Worm (Caenorhabditis elegans) whole organism, young adult: ENCODE measurements around the gene scrm-7.

Source experiments
- B0019.2 ChIP-seq: fragments of 200-800 bp; sonication (Bioruptor generic); conservative IDR thresholded peaks from 2 replicates; pipeline ENCODE4 v1.3.6; 2022; ENCODE audit warnings: missing genetic modification reagents, missing genetic modification characterization, missing compliant biosample characterization
- B0261.1 ChIP-seq: sonication (generic microtip); optimal IDR thresholded peaks from 2 replicates; lab custom pipeline; 2016; ENCODE audit warnings: mild to moderate bottlenecking, missing genetic modification characterization, moderate library complexity, missing compliant biosample characterization
- B0336.3 ChIP-seq: fragments of 200-800 bp; sonication (Bioruptor generic); IDR thresholded peaks from 2 replicates; pipeline ENCODE4 v1.3.6; 2022; ENCODE audit warnings: missing genetic modification characterization, missing compliant biosample characterization
- F22D6.2 ChIP-seq: sonication (generic microtip); optimal IDR thresholded peaks from 2 replicates; lab custom pipeline; 2016; ENCODE audit warnings: mild to moderate bottlenecking, missing genetic modification characterization, missing compliant biosample characterization
- F23B12.7 ChIP-seq: sonication (generic microtip); optimal IDR thresholded peaks from 2 replicates; lab custom pipeline; 2017; ENCODE audit warnings: missing genetic modification characterization, mild to moderate bottlenecking, missing compliant biosample characterization, antibody characterized with exemption, moderate library complexity; ENCODE audit not compliant: insufficient read depth
- F37B4.10 ChIP-seq: fragments of 200-800 bp; sonication (Bioruptor generic); IDR thresholded peaks from 2 replicates; pipeline ENCODE4 v1.3.6; 2022; ENCODE audit warnings: missing genetic modification characterization, missing compliant biosample characterization
- F55B11.4 ChIP-seq: sonication (generic microtip); optimal IDR thresholded peaks from 2 replicates; lab custom pipeline; 2016; ENCODE audit warnings: missing compliant biosample characterization, missing genetic modification characterization, borderline replicate concordance; ENCODE audit not compliant: insufficient read depth
- T07F8.4 ChIP-seq: sonication (generic microtip); optimal IDR thresholded peaks from 2 replicates; lab custom pipeline; 2016; ENCODE audit warnings: mild to moderate bottlenecking, missing genetic modification characterization, moderate library complexity, missing compliant biosample characterization
- T26A5.8 ChIP-seq: sonication (generic microtip); optimal IDR thresholded peaks from 2 replicates; lab custom pipeline; 2016; ENCODE audit warnings: missing genetic modification characterization, missing compliant biosample characterization
- Y56A3A.18 ChIP-seq: fragments of 200-800 bp; sonication (Bioruptor generic); IDR thresholded peaks from 2 replicates; pipeline ENCODE4 v1.3.6; 2022; ENCODE audit warnings: missing genetic modification reagents, missing genetic modification characterization, missing compliant biosample characterization
- Y67H2A.10 ChIP-seq: fragments of 200-800 bp; sonication (Bioruptor generic); conservative IDR thresholded peaks from 2 replicates; pipeline ENCODE4 v1.3.6; 2022; ENCODE audit warnings: missing genetic modification reagents, missing genetic modification characterization, missing compliant biosample characterization
- Y79H2A.3 ChIP-seq: fragments of 200-800 bp; sonication (Bioruptor generic); conservative IDR thresholded peaks from 2 replicates; pipeline ENCODE4 v1.3.6; 2022; ENCODE audit warnings: missing genetic modification reagents, missing genetic modification characterization, missing compliant biosample characterization
- Y95B8A.8 ChIP-seq: fragments of 200-800 bp; sonication (Bioruptor generic); IDR thresholded peaks from 2 replicates; pipeline ENCODE4 v1.3.6; 2022; ENCODE audit warnings: missing genetic modification reagents, missing genetic modification characterization, missing compliant biosample characterization
- ZK185.1 ChIP-seq: sonication (generic microtip); optimal IDR thresholded peaks from 2 replicates; lab custom pipeline; 2016; ENCODE audit warnings: mild to moderate bottlenecking, missing genetic modification characterization, missing compliant biosample characterization; ENCODE audit not compliant: poor library complexity, severe bottlenecking
- ama-1 ChIP-seq, 3 experiments: fragments of 150-350 bp in 1 of 3; sonication (generic microtip) in 2 of 3; optimal IDR thresholded peaks; 2 replicates each; lab custom pipeline; 2014 to 2018; ENCODE audit warnings: missing biosample characterization in 2 of 3, missing genetic modification characterization in 2 of 3, missing genetic modification reagents in 2 of 3
- athp-1 ChIP-seq: sonication (generic microtip); optimal IDR thresholded peaks from 2 replicates; lab custom pipeline; 2017; ENCODE audit warnings: mild to moderate bottlenecking, missing genetic modification characterization, missing compliant biosample characterization
- attf-3 ChIP-seq: fragments of 200-800 bp; sonication (Bioruptor generic); conservative IDR thresholded peaks from 2 replicates; pipeline ENCODE4 v1.3.6; 2022; ENCODE audit warnings: missing genetic modification reagents, missing genetic modification characterization, missing compliant biosample characterization
- bed-1 ChIP-seq: fragments of 200-800 bp; sonication (Bioruptor generic); IDR thresholded peaks from 2 replicates; pipeline ENCODE4 v1.3.6; 2022; ENCODE audit warnings: missing genetic modification reagents, missing genetic modification characterization, missing compliant biosample characterization
- bed-2 ChIP-seq: fragments of 200-800 bp; sonication (Bioruptor generic); IDR thresholded peaks from 2 replicates; pipeline ENCODE4 v1.3.6; 2022; ENCODE audit warnings: missing genetic modification reagents, missing genetic modification characterization, missing compliant biosample characterization
- cebp-2 ChIP-seq: fragments of 200-800 bp; sonication (Bioruptor generic); IDR thresholded peaks from 2 replicates; pipeline ENCODE4 v1.3.6; 2022; ENCODE audit warnings: missing genetic modification characterization, missing compliant biosample characterization
- ceh-100 ChIP-seq: fragments of 200-800 bp; sonication (Bioruptor generic); IDR thresholded peaks from 2 replicates; pipeline ENCODE4 v1.3.6; 2022; ENCODE audit warnings: missing genetic modification reagents, missing genetic modification characterization, missing compliant biosample characterization
- dox-1 ChIP-seq: fragments of 200-800 bp; sonication (Bioruptor generic); IDR thresholded peaks from 2 replicates; pipeline ENCODE4 v1.3.6; 2022; ENCODE audit warnings: missing genetic modification reagents, missing genetic modification characterization, missing compliant biosample characterization
- dpff-1 ChIP-seq: sonication (generic microtip); optimal IDR thresholded peaks from 2 replicates; lab custom pipeline; 2017; ENCODE audit warnings: mild to moderate bottlenecking, missing genetic modification characterization, missing compliant biosample characterization
- efl-1 ChIP-seq: fragments of 150-350 bp; optimal IDR thresholded peaks from 2 replicates; lab custom pipeline; 2014; ENCODE audit warnings: missing biosample characterization, missing genetic modification reagents, missing genetic modification characterization
- gei-17 ChIP-seq: fragments of 200-800 bp; sonication (Bioruptor generic); optimal IDR thresholded peaks from 2 replicates; lab custom pipeline; 2018; ENCODE audit warnings: mild to moderate bottlenecking, missing genetic modification characterization, missing compliant biosample characterization
- him-1 ChIP-seq: sonication (generic microtip); optimal IDR thresholded peaks from 2 replicates; lab custom pipeline; 2016; ENCODE audit warnings: missing genotype, missing genetic modification reagents, missing genetic modification characterization, missing compliant biosample characterization
- hlh-26 ChIP-seq: fragments of 200-800 bp; sonication (Bioruptor generic); conservative IDR thresholded peaks from 2 replicates; pipeline ENCODE4 v1.3.6; 2022; ENCODE audit warnings: missing genetic modification reagents, missing genetic modification characterization, missing compliant biosample characterization
- let-526 ChIP-seq: fragments of 200-800 bp; sonication (Bioruptor generic); IDR thresholded peaks from 2 replicates; pipeline ENCODE4 v1.3.6; 2022; ENCODE audit warnings: missing genetic modification reagents, missing genetic modification characterization, missing compliant biosample characterization
- lin-26 ChIP-seq: fragments of 200-800 bp; sonication (Bioruptor generic); IDR thresholded peaks from 2 replicates; pipeline ENCODE4 v1.3.6; 2022; ENCODE audit warnings: missing genetic modification reagents, missing genetic modification characterization, missing compliant biosample characterization
- lin-35 ChIP-seq, 3 experiments: fragments of 150-350 bp in 2 of 3; sonication (generic microtip) in 1 of 3; optimal IDR thresholded peaks; 2 replicates each; lab custom pipeline; 2014 to 2018; ENCODE audit warnings: missing biosample characterization in 3 of 3, missing genetic modification characterization in 3 of 3, missing genetic modification reagents in 3 of 3
- lin-54 ChIP-seq: fragments of 200-800 bp; sonication (Bioruptor generic); optimal IDR thresholded peaks from 2 replicates; lab custom pipeline; 2018; ENCODE audit warnings: mild to moderate bottlenecking, missing genetic modification characterization, missing compliant biosample characterization
- lsl-1 ChIP-seq: fragments of 200-800 bp; sonication (Bioruptor generic); optimal IDR thresholded peaks from 2 replicates; lab custom pipeline; 2018; ENCODE audit warnings: mild to moderate bottlenecking, missing genetic modification characterization, moderate library complexity, missing compliant biosample characterization
- madf-3 ChIP-seq: fragments of 200-800 bp; sonication (Bioruptor generic); IDR thresholded peaks from 2 replicates; pipeline ENCODE4 v1.3.6; 2022; ENCODE audit warnings: missing genetic modification reagents, missing genetic modification characterization, missing compliant biosample characterization
- mcd-1 ChIP-seq: fragments of 200-800 bp; sonication (Bioruptor generic); IDR thresholded peaks from 2 replicates; pipeline ENCODE4 v1.3.6; 2022; ENCODE audit warnings: missing genetic modification reagents, missing genetic modification characterization, missing compliant biosample characterization
- mxl-1 ChIP-seq: sonication (generic microtip); optimal IDR thresholded peaks from 2 replicates; lab custom pipeline; 2016; ENCODE audit warnings: missing genetic modification characterization, missing compliant biosample characterization
- nfyb-1 ChIP-seq: fragments of 200-800 bp; sonication (Bioruptor generic); IDR thresholded peaks from 2 replicates; pipeline ENCODE4 v1.3.6; 2022; ENCODE audit warnings: missing genetic modification reagents, missing genetic modification characterization, missing compliant biosample characterization
- nhr-90 ChIP-seq: sonication (generic microtip); optimal IDR thresholded peaks from 2 replicates; lab custom pipeline; 2016; ENCODE audit warnings: missing genotype, mild to moderate bottlenecking, missing genetic modification characterization, missing compliant biosample characterization
- rcor-1 ChIP-seq: fragments of 200-800 bp; sonication (Bioruptor generic); IDR thresholded peaks from 2 replicates; pipeline ENCODE4 v1.3.6; 2022; ENCODE audit warnings: missing genetic modification reagents, missing genetic modification characterization, missing compliant biosample characterization
- sdz-38 ChIP-seq: sonication (generic microtip); optimal IDR thresholded peaks from 2 replicates; lab custom pipeline; 2016; ENCODE audit warnings: missing genotype, missing genetic modification characterization, missing compliant biosample characterization
- somi-1 ChIP-seq: fragments of 200-800 bp; sonication (Bioruptor generic); optimal IDR thresholded peaks from 2 replicates; lab custom pipeline; 2018; ENCODE audit warnings: mild to moderate bottlenecking, missing genetic modification characterization, missing compliant biosample characterization
- sptf-2 ChIP-seq: fragments of 200-800 bp; sonication (Bioruptor generic); optimal IDR thresholded peaks from 2 replicates; lab custom pipeline; 2018; ENCODE audit warnings: mild to moderate bottlenecking, missing genetic modification characterization, missing compliant biosample characterization
- tbx-9 ChIP-seq: sonication (generic microtip); optimal IDR thresholded peaks from 2 replicates; lab custom pipeline; 2016; ENCODE audit warnings: borderline replicate concordance, missing genetic modification characterization, inconsistent platforms, missing compliant biosample characterization
- unc-130 ChIP-seq: sonication (generic microtip); optimal IDR thresholded peaks from 2 replicates; lab custom pipeline; 2016; ENCODE audit warnings: missing genetic modification reagents, missing genetic modification characterization, missing compliant biosample characterization
- ztf-18 ChIP-seq: sonication (generic microtip); optimal IDR thresholded peaks from 2 replicates; lab custom pipeline; 2016; ENCODE audit warnings: missing genotype, mild to moderate bottlenecking, missing genetic modification characterization, missing compliant biosample characterization
- ztf-22 ChIP-seq: fragments of 200-800 bp; sonication (Bioruptor generic); optimal IDR thresholded peaks from 2 replicates; lab custom pipeline; 2018; ENCODE audit warnings: mild to moderate bottlenecking, missing genetic modification characterization, moderate library complexity, missing compliant biosample characterization
- ztf-25 ChIP-seq: fragments of 200-800 bp; sonication (Bioruptor generic); IDR thresholded peaks from 2 replicates; pipeline ENCODE4 v1.3.6; 2022; ENCODE audit warnings: missing genetic modification reagents, missing genetic modification characterization, missing compliant biosample characterization
- ztf-28 ChIP-seq: fragments of 200-800 bp; sonication (Bioruptor generic); IDR thresholded peaks from 2 replicates; pipeline ENCODE4 v1.3.6; 2022; ENCODE audit warnings: missing genetic modification reagents, missing genetic modification characterization, missing compliant biosample characterization

The scrm-7 gene

ce11 chrV:14736851-14737250 lies 42.7 kb downstream of the scrm-7 start, which contains the start of gene Y50E8A.5:
TSS of gene Y50E8A.5 (minus strand) at chrV:14736951.
- no peak for TF ChIP-seq tbx-9 (tag; lab: Kevin White, UChicago)
- TF ChIP-seq sptf-2, result no peak
- no peak for TF ChIP-seq ztf-18 (tag; lab: Kevin White, UChicago)
- no peak for TF ChIP-seq dpff-1 (tag; lab: Kevin White, UChicago)
- TF ChIP-seq hlh-26 (GFP tag; lab: Robert Waterston, UW), result no peak
- no peak for TF ChIP-seq bed-2 (GFP tag; lab: Robert Waterston, UW)
- TF ChIP-seq B0019.2 (GFP tag; lab: Robert Waterston, UW), result no peak
- no peak for TF ChIP-seq ztf-25
- TF ChIP-seq ceh-100 (GFP tag; lab: Robert Waterston, UW), result no peak
- no peak for TF ChIP-seq ama-1 (optimal IDR thresholded peaks at IDR 0.05; lab: Kevin White, UChicago)
- no peak for TF ChIP-seq ama-1 (GFP tag; optimal IDR thresholded peaks at IDR 0.05; lab: Kevin White, UChicago)

ce11 chrV:14734187-14734765 lies 45.3 kb downstream of the scrm-7 start, which contains the start of gene unc-61:
TSS of gene unc-61 (minus strand) at chrV:14734237.
- no peak for TF ChIP-seq gei-17 (GFP tag; lab: Kevin White, UChicago)
- no peak for TF ChIP-seq ztf-28 (GFP tag; lab: Robert Waterston, UW)
- no peak for TF ChIP-seq T07F8.4 (tag; lab: Kevin White, UChicago)
- no peak for TF ChIP-seq athp-1 (tag; lab: Kevin White, UChicago)
- TF ChIP-seq dox-1 (GFP tag; lab: Robert Waterston, UW), result no peak
- no peak for TF ChIP-seq F23B12.7 (tag; lab: Kevin White, UChicago)
- TF ChIP-seq lin-26 (GFP tag; lab: Robert Waterston, UW), result no peak
- TF ChIP-seq mxl-1 (tag; lab: Kevin White, UChicago), result no peak
- TF ChIP-seq madf-3 (GFP tag; lab: Robert Waterston, UW), result no peak
- no peak for TF ChIP-seq nhr-90 (tag; lab: Kevin White, UChicago)
- no peak for TF ChIP-seq him-1 (tag; lab: Kevin White, UChicago)
- no peak for TF ChIP-seq B0261.1 (tag; lab: Kevin White, UChicago)
- TF ChIP-seq lin-35 (GFP tag; optimal IDR thresholded peaks at IDR 0.05; lab: Kevin White, UChicago), result peak in 1 of 3 experiments; percentile 72
- peak; percentile 22 for TF ChIP-seq lsl-1 (GFP tag; lab: Kevin White, UChicago)
- TF ChIP-seq bed-1 (GFP tag; lab: Robert Waterston, UW), result no peak
- no peak for TF ChIP-seq Y56A3A.18 (GFP tag; lab: Robert Waterston, UW)
- TF ChIP-seq F22D6.2 (tag; lab: Kevin White, UChicago), result no peak
- TF ChIP-seq sdz-38 (tag; lab: Kevin White, UChicago), result no peak
- TF ChIP-seq B0336.3 (GFP tag; lab: Robert Waterston, UW), result no peak
- no peak for TF ChIP-seq ZK185.1 (tag; lab: Kevin White, UChicago)
- no peak for TF ChIP-seq somi-1 (GFP tag; lab: Kevin White, UChicago)
- TF ChIP-seq nfyb-1 (GFP tag; lab: Robert Waterston, UW), result no peak
- TF ChIP-seq ztf-22 (GFP tag; lab: Kevin White, UChicago), result no peak
- TF ChIP-seq F37B4.10 (GFP tag; lab: Robert Waterston, UW), result no peak
- TF ChIP-seq mcd-1, result peak; percentile 79
- no peak for TF ChIP-seq unc-130 (GFP tag; lab: Kevin White, UChicago)
- no peak for TF ChIP-seq cebp-2
- no peak for TF ChIP-seq hlh-26 (GFP tag; lab: Robert Waterston, UW)
- no peak for TF ChIP-seq dpff-1 (tag; lab: Kevin White, UChicago)
- TF ChIP-seq let-526 (GFP tag; lab: Robert Waterston, UW), result no peak
- no peak for TF ChIP-seq attf-3
- TF ChIP-seq F55B11.4 (tag; lab: Kevin White, UChicago), result no peak
- TF ChIP-seq Y95B8A.8 (GFP tag; lab: Robert Waterston, UW), result no peak
- peak; percentile 35 for TF ChIP-seq lin-54 (GFP tag; lab: Kevin White, UChicago)
- TF ChIP-seq Y79H2A.3, result no peak
- peak; percentile 78 for TF ChIP-seq efl-1 (GFP tag; lab: Kevin White, UChicago)
- TF ChIP-seq rcor-1 (GFP tag; lab: Robert Waterston, UW), result no peak
- TF ChIP-seq T26A5.8 (tag; lab: Kevin White, UChicago), result no peak
- TF ChIP-seq Y67H2A.10 (GFP tag; lab: Robert Waterston, UW), result no peak
